Fruit fly (Drosophila melanogaster): ENCODE results near the gene Pop2.

dm6 chr3L:11974605-11975004 lies 28.1 kb downstream of the Pop2 start, which contains the start of gene CG14125:
- TF ChIP-seq woc (GFP tag; optimal IDR thresholded peaks at IDR 0.05) (no peak), h (GFP tag; optimal IDR thresholded peaks at IDR 0.05) (no peak), Abd-B (GFP tag; optimal IDR thresholded peaks at IDR 0.05) (no peak), Rel (GFP tag; optimal IDR thresholded peaks at IDR 0.05) (no peak), Rel (tag; optimal IDR thresholded peaks at IDR 0.05) (no peak), sage (GFP tag; optimal IDR thresholded peaks at IDR 0.05) (no peak), dl (GFP tag; optimal IDR thresholded peaks at IDR 0.05; ENCODE audit: insufficient read depth in 1 of 2, partially characterized antibody in 2 of 2) (no peak), ey (GFP tag; optimal IDR thresholded peaks at IDR 0.05) (no peak), Vsx2 (GFP tag; optimal IDR thresholded peaks at IDR 0.05; ENCODE audit: partially characterized antibody) (no peak), psq (GFP tag; optimal IDR thresholded peaks at IDR 0.05) (no peak), usp (GFP tag; optimal IDR thresholded peaks at IDR 0.05) (no peak), fru (GFP tag; optimal IDR thresholded peaks at IDR 0.05) (no peak), brk (GFP tag; optimal IDR thresholded peaks at IDR 0.05) (no peak), lola (GFP tag; optimal IDR thresholded peaks at IDR 0.05) (no peak)

All from whole organism, wandering third instar larva.